Worm (Caenorhabditis elegans) whole organism, L2 larva: ENCODE results near the gene Y69A2AR.18.
A peak's percentile ranks its signal among the peaks of the same experiment; 100 is the strongest.

Source experiments
- C34F6.9 ChIP-seq: fragments of 150-350 bp; optimal IDR thresholded peaks from 2 replicates; lab custom pipeline; 2014; ENCODE audit warnings: missing biosample characterization, missing genetic modification characterization
- F13H6.1 ChIP-seq: sonication (generic microtip); optimal IDR thresholded peaks from 2 replicates; lab custom pipeline; 2016; ENCODE audit warnings: missing genetic modification characterization, missing compliant biosample characterization
- ZK546.5 ChIP-seq: sonication (generic microtip); optimal IDR thresholded peaks from 2 replicates; lab custom pipeline; 2017; ENCODE audit warnings: missing biosample characterization, missing genetic modification characterization
- alr-1 ChIP-seq: fragments of 150-350 bp; optimal IDR thresholded peaks from 2 replicates; lab custom pipeline; 2014; ENCODE audit warnings: missing biosample characterization, missing genetic modification characterization
- ama-1 ChIP-seq: fragments of 150-350 bp; optimal IDR thresholded peaks from 2 replicates; lab custom pipeline; 2018; ENCODE audit warnings: inconsistent platforms
- ceh-16 ChIP-seq: fragments of 150-350 bp; optimal IDR thresholded peaks from 2 replicates; lab custom pipeline; 2014; ENCODE audit warnings: missing biosample characterization, missing genetic modification characterization
- ceh-82 ChIP-seq: fragments of 150-350 bp; optimal IDR thresholded peaks from 2 replicates; lab custom pipeline; 2014; ENCODE audit warnings: missing biosample characterization, missing genetic modification characterization
- dmd-4 ChIP-seq: sonication (generic microtip); optimal IDR thresholded peaks from 2 replicates; lab custom pipeline; 2017; ENCODE audit warnings: missing biosample characterization, missing genetic modification characterization
- egl-27 ChIP-seq: sonication (generic microtip); optimal IDR thresholded peaks from 3 replicates; lab custom pipeline; 2017; ENCODE audit warnings: missing biosample characterization, missing genetic modification reagents, missing genetic modification characterization
- elt-3 ChIP-seq: sonication (generic microtip); optimal IDR thresholded peaks from 2 replicates; lab custom pipeline; 2017; ENCODE audit warnings: missing biosample characterization, missing genetic modification characterization
- lin-11 ChIP-seq: fragments of 150-350 bp; sonication (generic microtip); optimal IDR thresholded peaks from 2 replicates; lab custom pipeline; 2014; ENCODE audit warnings: missing biosample characterization, missing genetic modification characterization, inconsistent platforms, mixed read lengths
- lin-13 ChIP-seq: fragments of 150-350 bp; optimal IDR thresholded peaks from 2 replicates; lab custom pipeline; 2014; ENCODE audit warnings: missing biosample characterization, missing genetic modification reagents, missing genetic modification characterization
- lin-39 ChIP-seq: fragments of 150-350 bp; optimal IDR thresholded peaks from 2 replicates; lab custom pipeline; 2014; ENCODE audit warnings: missing biosample characterization, missing genetic modification reagents, missing genetic modification characterization
- lsy-2 ChIP-seq, 2 experiments: fragments of 150-350 bp in 1 of 2; sonication (generic microtip) in 1 of 2; optimal IDR thresholded peaks; 2 replicates each; lab custom pipeline; 2014 to 2017; ENCODE audit warnings: missing biosample characterization in 2 of 2, missing genetic modification characterization in 2 of 2
- mab-5 ChIP-seq: fragments of 150-350 bp; optimal IDR thresholded peaks from 2 replicates; lab custom pipeline; 2014; ENCODE audit warnings: missing biosample characterization, missing genetic modification characterization
- nhr-11 ChIP-seq: fragments of 150-350 bp; optimal IDR thresholded peaks from 2 replicates; lab custom pipeline; 2014; ENCODE audit warnings: missing biosample characterization, missing genetic modification characterization
- nhr-21 ChIP-seq: fragments of 150-350 bp; optimal IDR thresholded peaks from 2 replicates; lab custom pipeline; 2014; ENCODE audit warnings: missing biosample characterization, missing genetic modification characterization
- nhr-23 ChIP-seq: fragments of 150-350 bp; optimal IDR thresholded peaks from 2 replicates; lab custom pipeline; 2014; ENCODE audit warnings: missing biosample characterization, missing genetic modification reagents, missing genetic modification characterization
- nhr-25 ChIP-seq: fragments of 150-350 bp; sonication (generic microtip); optimal IDR thresholded peaks from 3 replicates; lab custom pipeline; 2014; ENCODE audit warnings: missing biosample characterization, missing genetic modification characterization
- sem-4 ChIP-seq: fragments of 150-350 bp; optimal IDR thresholded peaks from 2 replicates; lab custom pipeline; 2014; ENCODE audit warnings: missing biosample characterization, missing genetic modification reagents, missing genetic modification characterization
- skn-1 ChIP-seq: sonication (generic microtip); optimal IDR thresholded peaks from 2 replicates; lab custom pipeline; 2017; ENCODE audit warnings: missing biosample characterization, missing genetic modification characterization
- sma-3 ChIP-seq: sonication (generic microtip); optimal IDR thresholded peaks from 2 replicates; lab custom pipeline; 2016; ENCODE audit warnings: missing genetic modification reagents, missing genetic modification characterization, missing compliant biosample characterization
- sma-9 ChIP-seq, 2 experiments: fragments of 150-350 bp in 1 of 2; sonication (generic microtip) in 1 of 2; optimal IDR thresholded peaks; 2 replicates each; lab custom pipeline; 2014 to 2016; ENCODE audit warnings: missing genetic modification characterization in 2 of 2, mild to moderate bottlenecking in 1 of 2, missing biosample characterization in 1 of 2, missing compliant biosample characterization in 1 of 2, missing genetic modification reagents in 1 of 2, moderate library complexity in 1 of 2
- snpc-4 ChIP-seq: fragments of 150-350 bp; optimal IDR thresholded peaks from 2 replicates; lab custom pipeline; 2014; ENCODE audit warnings: missing biosample characterization, missing genetic modification characterization
- unc-39 ChIP-seq: fragments of 150-350 bp; optimal IDR thresholded peaks from 2 replicates; lab custom pipeline; 2014; ENCODE audit warnings: missing biosample characterization, missing genetic modification characterization
- unc-62 ChIP-seq: fragments of 150-350 bp; optimal IDR thresholded peaks from 2 replicates; lab custom pipeline; 2014; ENCODE audit warnings: missing biosample characterization, missing genetic modification reagents, missing genetic modification characterization
- zag-1 ChIP-seq: fragments of 150-350 bp; optimal IDR thresholded peaks from 2 replicates; lab custom pipeline; 2014; ENCODE audit warnings: missing biosample characterization, missing genetic modification characterization
- ztf-1 ChIP-seq: fragments of 200-800 bp; sonication (Bioruptor generic); conservative IDR thresholded peaks from 2 replicates; pipeline ENCODE4 v1.3.6; 2022; ENCODE audit warnings: missing genetic modification characterization, missing compliant biosample characterization
- ztf-11 ChIP-seq: sonication (generic microtip); optimal IDR thresholded peaks from 2 replicates; lab custom pipeline; 2017; ENCODE audit warnings: missing biosample characterization, missing genetic modification characterization
- ztf-4 ChIP-seq: fragments of 150-350 bp; optimal IDR thresholded peaks from 2 replicates; lab custom pipeline; 2014; ENCODE audit warnings: missing biosample characterization, missing genetic modification characterization

Y69A2AR.18 gene

ce11 chrIV:2488520-2488919 is 7.0 kb upstream of the Y69A2AR.18 start, which contains the start of gene Y69A2AR.19:
TSS of gene Y69A2AR.19 (plus strand) at chrIV:2488820.
- no peak for TF ChIP-seq ZK546.5
- TF ChIP-seq F13H6.1: no peak
- TF ChIP-seq snpc-4 (tag; lab: Kevin White, UChicago): no peak
- no peak for TF ChIP-seq lsy-2 (tag; optimal IDR thresholded peaks at IDR 0.05; lab: Kevin White, UChicago)
- no peak for TF ChIP-seq nhr-25 (tag; lab: Kevin White, UChicago)
- TF ChIP-seq ztf-11: no peak
- no peak for TF ChIP-seq nhr-23 (tag; lab: Kevin White, UChicago)
- TF ChIP-seq, all 48 proteins: peak for 0

DNA sequence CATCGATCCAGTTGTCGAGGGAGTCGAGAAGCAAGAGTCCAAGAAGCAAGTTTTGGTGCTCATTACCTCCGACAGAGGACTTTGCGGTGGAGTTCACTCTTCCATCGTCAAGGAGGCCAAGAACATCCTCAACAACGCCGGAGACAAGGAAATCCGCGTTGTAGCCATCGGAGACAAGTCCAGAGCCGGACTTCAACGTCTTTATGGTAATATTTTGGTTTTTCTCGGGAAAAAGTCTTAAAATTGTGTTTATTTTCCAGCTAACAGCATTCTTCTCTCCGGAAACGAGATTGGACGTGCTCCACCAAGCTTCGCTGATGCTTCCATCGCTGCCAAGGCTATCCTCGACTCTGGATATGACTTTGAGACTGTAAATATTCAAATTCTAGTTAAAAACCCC is 549 bp downstream of the Y69A2AR.18 start:
- no peak for TF ChIP-seq nhr-11 (tag; lab: Kevin White, UChicago)
- TF ChIP-seq sma-3 (GFP tag; lab: Kevin White, UChicago): no peak
- no peak for TF ChIP-seq lin-13
- no peak for TF ChIP-seq egl-27 (tag; lab: Kevin White, UChicago)
- no peak for TF ChIP-seq mab-5 (tag; lab: Kevin White, UChicago)
- TF ChIP-seq dmd-4 (tag; lab: Kevin White, UChicago): no peak
- no peak for TF ChIP-seq skn-1
- TF ChIP-seq snpc-4 (tag; lab: Kevin White, UChicago): no peak
- no peak for TF ChIP-seq ztf-4 (tag; lab: Kevin White, UChicago)
- no peak for TF ChIP-seq alr-1 (tag; lab: Kevin White, UChicago)
- TF ChIP-seq lsy-2 (tag; optimal IDR thresholded peaks at IDR 0.05; lab: Kevin White, UChicago): no peak
- TF ChIP-seq sma-9 (GFP tag; optimal IDR thresholded peaks at IDR 0.05; lab: Kevin White, UChicago): no peak
- TF ChIP-seq sma-9 (tag; optimal IDR thresholded peaks at IDR 0.05; lab: Kevin White, UChicago): no peak
- TF ChIP-seq lin-39 (tag; lab: Kevin White, UChicago): no peak
- no peak for TF ChIP-seq ama-1

- TF ChIP-seq lin-11 (tag; lab: Kevin White, UChicago): no peak
- TF ChIP-seq lsy-2 (tag; optimal IDR thresholded peaks at IDR 0.05; lab: Kevin White, UChicago): peak in 1 of 2 experiments; percentile 22
Measured at ce11 chrIV:2497615-2498183, 2.2 kb downstream of the Y69A2AR.18 start, which contains the start of gene Y69A2AR.16. TSS of gene Y69A2AR.16 (plus strand) at chrIV:2497803.

DNA sequence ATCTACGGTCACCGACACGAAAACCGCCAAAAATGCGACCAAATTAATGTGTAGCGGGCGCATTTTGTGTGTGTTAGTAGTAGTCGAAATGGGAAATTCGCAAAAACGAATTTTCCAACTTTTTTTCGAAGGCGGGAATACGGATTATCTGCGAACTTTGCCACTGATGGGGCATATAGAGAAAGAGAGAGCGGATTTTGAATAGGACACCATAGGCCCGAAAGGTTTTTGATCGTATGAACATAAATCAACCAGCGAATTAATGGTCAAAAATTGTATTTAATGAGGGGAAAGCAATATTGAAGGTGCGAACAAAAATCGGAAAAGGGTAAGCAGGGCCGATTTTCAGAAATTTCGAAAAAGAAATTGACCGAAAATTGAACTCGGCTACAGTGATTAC is 12.3 kb downstream of the Y69A2AR.18 start, which contains the start of gene Y69A2AR.22:
TSS of gene Y69A2AR.22 (minus strand) at position 101 of the 400 bp plus-strand sequence.
- TF ChIP-seq ztf-4 (tag; lab: Kevin White, UChicago): no peak
- TF ChIP-seq unc-62 (GFP tag; lab: Kevin White, UChicago): no peak
- no peak for TF ChIP-seq mab-5 (tag; lab: Kevin White, UChicago)
- no peak for TF ChIP-seq ztf-1 (GFP tag; lab: Robert Waterston, UW)
- no peak for TF ChIP-seq nhr-25 (tag; lab: Kevin White, UChicago)
- TF ChIP-seq elt-3: no peak
- no peak for TF ChIP-seq ztf-11
- TF ChIP-seq nhr-21 (tag; lab: Kevin White, UChicago): no peak

ce11 chrIV:2526836-2527235 is 31.3 kb downstream of the Y69A2AR.18 start:
- TF ChIP-seq unc-39 (tag; lab: Kevin White, UChicago) (no peak), sem-4 (tag; lab: Kevin White, UChicago) (no peak), C34F6.9 (tag; lab: Kevin White, UChicago) (no peak), ceh-82 (tag; lab: Kevin White, UChicago) (no peak), egl-27 (tag; lab: Kevin White, UChicago) (no peak)

DNA sequence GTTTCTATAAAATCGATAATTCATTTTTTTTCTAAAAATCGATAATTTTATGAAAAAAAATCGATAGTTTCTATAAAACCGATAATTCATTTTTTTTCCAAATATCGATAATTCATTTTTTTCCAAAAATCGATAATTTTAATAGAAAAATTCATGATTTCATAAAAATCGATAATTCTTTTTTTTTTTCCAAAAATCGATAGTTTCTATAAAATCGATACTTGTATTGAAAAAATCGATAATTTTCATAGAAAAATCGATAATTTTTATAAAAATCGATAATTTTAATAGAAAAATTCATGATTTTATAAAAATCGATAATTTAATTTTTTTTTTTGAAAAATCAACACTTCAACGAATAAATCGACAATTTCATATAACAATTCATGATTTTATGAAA is 33.7 kb downstream of the Y69A2AR.18 start:
- TF ChIP-seq egl-27 (tag; lab: Kevin White, UChicago): no peak
- TF ChIP-seq snpc-4 (tag; lab: Kevin White, UChicago): no peak
- TF ChIP-seq ceh-82 (tag; lab: Kevin White, UChicago): no peak
- no peak for TF ChIP-seq unc-39 (tag; lab: Kevin White, UChicago)
- no peak for TF ChIP-seq ZK546.5
- no peak for TF ChIP-seq lin-39 (tag; lab: Kevin White, UChicago)
- TF ChIP-seq lsy-2 (tag; optimal IDR thresholded peaks at IDR 0.05; lab: Kevin White, UChicago): no peak
- no peak for TF ChIP-seq nhr-25 (tag; lab: Kevin White, UChicago)
- TF ChIP-seq F13H6.1: no peak
- TF ChIP-seq zag-1 (tag; lab: Kevin White, UChicago): no peak
- TF ChIP-seq dmd-4 (tag; lab: Kevin White, UChicago): no peak
- no peak for TF ChIP-seq ztf-11
- TF ChIP-seq ceh-16 (tag; lab: Kevin White, UChicago): no peak
- TF ChIP-seq ztf-4 (tag; lab: Kevin White, UChicago): no peak
